Fruit fly (Drosophila melanogaster) whole organism, embryonic: Measurements from ENCODE around the gene Rrp46.

Experiments
- Awh ChIP-seq: fragments of 200-800 bp; sonication (Bioruptor generic); IDR thresholded peaks from 2 replicates; pipeline ENCODE4, ENCODE4 v1.3.6; 2022; ENCODE audit warnings: missing biosample characterization, missing genetic modification characterization
- Bdp1 ChIP-seq: fragments of 200-800 bp; sonication (Bioruptor generic); optimal IDR thresholded peaks from 3 replicates; lab custom pipeline; 2016; ENCODE audit warnings: missing biosample characterization, missing genetic modification characterization
- CG10274 ChIP-seq: fragments of 200-800 bp; sonication (Bioruptor generic); optimal IDR thresholded peaks from 3 replicates; lab custom pipeline; 2017; ENCODE audit warnings: missing biosample characterization, mild to moderate bottlenecking, missing genetic modification characterization
- CG10979 ChIP-seq: fragments of 200-800 bp; sonication (Bioruptor generic); optimal IDR thresholded peaks from 2 replicates; lab custom pipeline; 2018; ENCODE audit warnings: missing biosample characterization, mild to moderate bottlenecking, missing genetic modification characterization, moderate library complexity
- CG12155 ChIP-seq: fragments of 200-800 bp; sonication (Bioruptor generic); optimal IDR thresholded peaks from 3 replicates; lab custom pipeline; 2016; ENCODE audit warnings: missing biosample characterization, missing genetic modification characterization
- CG13296 ChIP-seq: fragments of 200-800 bp; sonication (Bioruptor generic); optimal IDR thresholded peaks from 3 replicates; lab custom pipeline; 2018; ENCODE audit warnings: missing biosample characterization, mild to moderate bottlenecking, missing genetic modification characterization
- CG13775 ChIP-seq: fragments of 200-800 bp; sonication (Bioruptor generic); optimal IDR thresholded peaks from 3 replicates; lab custom pipeline; 2017; ENCODE audit warnings: missing biosample characterization, mild to moderate bottlenecking, missing genetic modification characterization
- CG2678 ChIP-seq: fragments of 200-800 bp; sonication (Bioruptor generic); optimal IDR thresholded peaks from 3 replicates; lab custom pipeline; 2019; ENCODE audit warnings: missing biosample characterization, mild to moderate bottlenecking, missing genetic modification characterization, moderate library complexity
- CG2875 ChIP-seq: fragments of 200-800 bp; sonication (Bioruptor generic); optimal IDR thresholded peaks from 2 replicates; lab custom pipeline; 2017; ENCODE audit warnings: missing biosample characterization, mild to moderate bottlenecking, missing genetic modification characterization, missing genetic modification reagents
- CG31388 ChIP-seq: fragments of 200-800 bp; sonication (Bioruptor generic); optimal IDR thresholded peaks from 2 replicates; lab custom pipeline; 2016; ENCODE audit warnings: missing biosample characterization, missing genetic modification characterization
- CG31441 ChIP-seq: fragments of 200-800 bp; sonication (Bioruptor generic); IDR thresholded peaks from 2 replicates; pipeline ENCODE4 v1.3.6; 2022; ENCODE audit warnings: missing biosample characterization, missing genetic modification characterization
- CG3281 ChIP-seq: fragments of 200-800 bp; sonication (Bioruptor generic); optimal IDR thresholded peaks from 3 replicates; lab custom pipeline; 2017; ENCODE audit warnings: missing biosample characterization, mild to moderate bottlenecking, missing genetic modification characterization
- CG42726 ChIP-seq: fragments of 200-800 bp; sonication (Bioruptor generic); IDR thresholded peaks from 2 replicates; pipeline ENCODE4 v1.3.6; 2022; ENCODE audit warnings: missing biosample characterization, missing genetic modification characterization; ENCODE audit not compliant: partially characterized antibody
- CG5180 ChIP-seq: fragments of 200-800 bp; sonication (Bioruptor generic); optimal IDR thresholded peaks from 3 replicates; lab custom pipeline; 2017; ENCODE audit warnings: missing biosample characterization, missing genetic modification characterization, mild to moderate bottlenecking, moderate library complexity, missing genetic modification reagents
- CG5953 ChIP-seq: fragments of 200-800 bp; sonication (Bioruptor generic); IDR thresholded peaks from 2 replicates; pipeline ENCODE4 v1.3.6; 2022; ENCODE audit warnings: missing biosample characterization, missing genetic modification characterization
- CG6854 ChIP-seq: fragments of 200-800 bp; sonication (Bioruptor generic); optimal IDR thresholded peaks from 3 replicates; lab custom pipeline; 2017; ENCODE audit warnings: missing biosample characterization, mild to moderate bottlenecking, missing genetic modification characterization
- CG7839 ChIP-seq: fragments of 200-800 bp; sonication (Bioruptor generic); optimal IDR thresholded peaks from 3 replicates; lab custom pipeline; 2018; ENCODE audit warnings: missing biosample characterization, mild to moderate bottlenecking, missing genetic modification characterization, moderate library complexity
- CG9727 ChIP-seq: fragments of 200-800 bp; sonication (Bioruptor generic); optimal IDR thresholded peaks from 3 replicates; lab custom pipeline; 2017; ENCODE audit warnings: missing biosample characterization, mild to moderate bottlenecking, missing genetic modification characterization
- CHES-1-like ChIP-seq: fragments of 200-800 bp; sonication (Bioruptor generic); optimal IDR thresholded peaks from 2 replicates; lab custom pipeline; 2016; ENCODE audit warnings: missing biosample characterization, missing genetic modification characterization
- Hmr ChIP-seq: fragments of 200-800 bp; sonication (Bioruptor generic); optimal IDR thresholded peaks from 3 replicates; lab custom pipeline; 2017; ENCODE audit warnings: mild to moderate bottlenecking, missing biosample characterization, missing genetic modification reagents, missing genetic modification characterization
- Hr39 ChIP-seq: fragments of >200 bp; optimal IDR thresholded peaks from 2 replicates; lab custom pipeline; 2017
- Hsf ChIP-seq: fragments of 200-800 bp; sonication (Bioruptor generic); optimal IDR thresholded peaks from 3 replicates; lab custom pipeline; 2016; ENCODE audit warnings: missing biosample characterization, missing genetic modification characterization
- Lhr ChIP-seq: fragments of 200-800 bp; sonication (Bioruptor generic); optimal IDR thresholded peaks from 3 replicates; lab custom pipeline; 2017; ENCODE audit warnings: mild to moderate bottlenecking, missing biosample characterization, missing genetic modification reagents, missing genetic modification characterization
- Mad ChIP-seq: fragments of 200-800 bp; sonication (Bioruptor generic); optimal IDR thresholded peaks from 2 replicates; lab custom pipeline; 2016; ENCODE audit warnings: missing biosample characterization, missing genetic modification characterization
- Med ChIP-seq: fragments of 200-800 bp; sonication (Bioruptor generic); peaks from one replicate; lab custom pipeline; 2016; ENCODE audit warnings: missing biosample characterization, missing genetic modification characterization, mild to moderate bottlenecking, inconsistent platforms, moderate library complexity
- Neu2 ChIP-seq: fragments of 200-800 bp; sonication (Bioruptor generic); optimal IDR thresholded peaks from 3 replicates; lab custom pipeline; 2016; ENCODE audit warnings: missing biosample characterization, missing genetic modification characterization, borderline replicate concordance
- NfI ChIP-seq: fragments of 200-800 bp; sonication (Bioruptor generic); optimal IDR thresholded peaks from 3 replicates; lab custom pipeline; 2018; ENCODE audit warnings: missing biosample characterization, mild to moderate bottlenecking, missing genetic modification characterization, moderate library complexity
- Rx ChIP-seq: fragments of 200-800 bp; sonication (Bioruptor generic); IDR thresholded peaks from 2 replicates; pipeline ENCODE4 v1.3.6; 2022; ENCODE audit warnings: missing biosample characterization, missing genetic modification characterization
- Scr ChIP-seq: fragments of 200-800 bp; sonication (Bioruptor generic); IDR thresholded peaks from 2 replicates; pipeline ENCODE4 v1.3.6; 2022; ENCODE audit warnings: missing biosample characterization, missing genetic modification characterization; ENCODE audit not compliant: partially characterized antibody
- Side ChIP-seq: fragments of 200-800 bp; sonication (Bioruptor generic); optimal IDR thresholded peaks from 2 replicates; lab custom pipeline; 2016; ENCODE audit warnings: missing biosample characterization, missing genetic modification characterization
- Six4 ChIP-seq: fragments of 200-800 bp; sonication (Bioruptor generic); optimal IDR thresholded peaks from 2 replicates; lab custom pipeline; 2016; ENCODE audit warnings: missing biosample characterization, missing genetic modification characterization
- Sry-δ ChIP-seq: fragments of 200-800 bp; sonication (Bioruptor generic); optimal IDR thresholded peaks from 2 replicates; lab custom pipeline; 2016; ENCODE audit warnings: missing biosample characterization, missing genetic modification characterization
- abd-A ChIP-seq: fragments of 200-800 bp; sonication (Bioruptor generic); optimal IDR thresholded peaks from 3 replicates; lab custom pipeline; 2019; ENCODE audit warnings: missing biosample characterization, mild to moderate bottlenecking, missing genetic modification characterization, moderate library complexity
- ase ChIP-seq: fragments of 200-800 bp; sonication (Bioruptor generic); IDR thresholded peaks from 3 replicates; pipeline ENCODE4 v1.3.6; 2022; ENCODE audit warnings: missing biosample characterization, missing genetic modification characterization
- br ChIP-seq: fragments of >200 bp; optimal IDR thresholded peaks from 2 replicates; lab custom pipeline; 2017
- chif ChIP-seq, 2 experiments: fragments of 200-800 bp; sonication (Bioruptor generic); optimal IDR thresholded peaks; 3 replicates each; lab custom pipeline; 2016; ENCODE audit warnings: missing biosample characterization in 2 of 2, missing genetic modification characterization in 2 of 2
- gcm2 ChIP-seq: fragments of 200-800 bp; sonication (Bioruptor generic); optimal IDR thresholded peaks from 2 replicates; lab custom pipeline; 2016; ENCODE audit warnings: missing biosample characterization, missing genetic modification characterization
- gro ChIP-seq: fragments of 200-800 bp; sonication (Bioruptor generic); optimal IDR thresholded peaks from 2 replicates; lab custom pipeline; 2016; ENCODE audit warnings: missing biosample characterization, missing genetic modification characterization
- gsb ChIP-seq: fragments of 200-800 bp; sonication (Bioruptor generic); IDR thresholded peaks from 2 replicates; pipeline ENCODE4 v1.3.6; 2022; ENCODE audit warnings: missing biosample characterization, missing genetic modification characterization
- hb ChIP-seq: fragments of 200-800 bp; sonication (Bioruptor generic); IDR thresholded peaks from 3 replicates; pipeline ENCODE4 v1.3.6; 2022; ENCODE audit warnings: missing biosample characterization, missing genetic modification characterization; ENCODE audit not compliant: partially characterized antibody
- luna ChIP-seq: fragments of 200-800 bp; sonication (Bioruptor generic); optimal IDR thresholded peaks from 2 replicates; lab custom pipeline; 2016; ENCODE audit warnings: missing biosample characterization, missing genetic modification characterization
- nerfin-1 ChIP-seq: fragments of 200-800 bp; sonication (Bioruptor generic); optimal IDR thresholded peaks from 3 replicates; lab custom pipeline; 2019; ENCODE audit warnings: missing biosample characterization, mild to moderate bottlenecking, missing genetic modification characterization, moderate library complexity
- nmo ChIP-seq: fragments of 200-800 bp; sonication (Bioruptor generic); optimal IDR thresholded peaks from 2 replicates; lab custom pipeline; 2018; ENCODE audit warnings: missing biosample characterization, mild to moderate bottlenecking, missing genetic modification characterization, moderate library complexity
- slbo ChIP-seq: fragments of 200-800 bp; sonication (Bioruptor generic); IDR thresholded peaks from 2 replicates; pipeline ENCODE4 v1.3.6; 2022; ENCODE audit warnings: missing biosample characterization, missing genetic modification characterization
- sna ChIP-seq: fragments of 200-800 bp; sonication (Bioruptor generic); IDR thresholded peaks from 2 replicates; pipeline ENCODE4 v1.3.6; 2022; ENCODE audit warnings: missing biosample characterization, missing genetic modification characterization; ENCODE audit not compliant: partially characterized antibody
- sqz ChIP-seq: fragments of 200-800 bp; sonication (Bioruptor generic); optimal IDR thresholded peaks from 3 replicates; lab custom pipeline; 2018; ENCODE audit warnings: missing biosample characterization, mild to moderate bottlenecking, missing genetic modification characterization
- sr ChIP-seq: fragments of 200-800 bp; sonication (Bioruptor generic); IDR thresholded peaks from 3 replicates; pipeline ENCODE4 v1.3.6; 2022; ENCODE audit warnings: missing biosample characterization, missing genetic modification characterization
- tgo ChIP-seq: fragments of 200-800 bp; sonication (Bioruptor generic); IDR thresholded peaks from 3 replicates; pipeline ENCODE4 v1.3.6; 2022; ENCODE audit warnings: missing biosample characterization, missing genetic modification characterization
- twi ChIP-seq: fragments of 200-800 bp; optimal IDR thresholded peaks from 2 replicates; lab custom pipeline; 2019; ENCODE audit warnings: missing biosample characterization, mild to moderate bottlenecking, missing genetic modification characterization, moderate library complexity
- unc-4 ChIP-seq: fragments of 200-800 bp; sonication (Bioruptor generic); IDR thresholded peaks from 2 replicates; pipeline ENCODE4 v1.3.6; 2022; ENCODE audit warnings: missing biosample characterization, missing genetic modification characterization; ENCODE audit not compliant: partially characterized antibody
- wek ChIP-seq: fragments of 200-800 bp; sonication (Bioruptor generic); optimal IDR thresholded peaks from 3 replicates; lab custom pipeline; 2018; ENCODE audit warnings: missing biosample characterization, mild to moderate bottlenecking, missing genetic modification characterization, moderate library complexity
- zfh2 ChIP-seq: fragments of 200-800 bp; sonication (Bioruptor generic); optimal IDR thresholded peaks from 2 replicates; lab custom pipeline; 2016; ENCODE audit warnings: missing biosample characterization, missing genetic modification characterization

The Rrp46 gene

DNA sequence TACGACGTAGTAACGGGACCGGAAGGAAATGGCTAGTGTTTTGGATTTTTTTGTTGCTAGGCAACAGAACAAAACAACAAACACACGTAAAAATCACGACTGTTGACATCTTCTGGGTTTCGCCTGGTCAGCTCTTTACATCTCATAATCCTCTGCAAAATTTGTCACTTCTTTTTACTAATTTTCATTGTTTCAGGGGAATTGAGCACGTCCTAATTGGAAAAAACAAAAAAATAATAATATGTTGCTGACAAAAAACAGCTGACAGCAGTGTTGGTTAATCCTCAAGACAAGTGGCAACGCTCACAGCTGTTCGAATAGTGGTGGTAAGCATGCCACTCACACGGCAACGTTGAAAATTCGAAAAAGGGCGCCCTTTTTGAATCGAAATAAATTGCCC is 35.3 kb upstream of the Rrp46 start, which contains the start of gene Rfx (continued):
- TF ChIP-seq chif (GFP tag; optimal IDR thresholded peaks at IDR 0.05; lab: Kevin White, UChicago) (no peak), tgo (GFP tag; lab: Robert Waterston, UW) (no peak), Side (GFP tag; lab: Kevin White, UChicago) (peak; percentile 37), sr (GFP tag; lab: Robert Waterston, UW) (no peak), gcm2 (no peak), Hsf (GFP tag; lab: Kevin White, UChicago) (peak; percentile 35), Scr (GFP tag; lab: Robert Waterston, UW) (no peak), wek (GFP tag; lab: Kevin White, UChicago) (peak; percentile 11), Lhr (GFP tag; lab: Kevin White, UChicago) (peak; percentile 50), gsb (GFP tag; lab: Robert Waterston, UW) (no peak), hb (GFP tag; lab: Robert Waterston, UW) (no peak), CG10274 (GFP tag; lab: Kevin White, UChicago) (no peak), Mad (GFP tag; lab: Kevin White, UChicago) (no peak), gro (peak; percentile 44), Med (GFP tag; lab: Kevin White, UChicago) (peak; percentile 81), slbo (GFP tag; lab: Robert Waterston, UW) (no peak), CG12155 (no peak), sna (GFP tag; lab: Robert Waterston, UW) (no peak), ase (GFP tag; lab: Robert Waterston, UW) (no peak), CG3281 (GFP tag; lab: Kevin White, UChicago) (peak; percentile 33), CG42726 (GFP tag; lab: Robert Waterston, UW) (no peak), unc-4 (no peak), Sry-δ (GFP tag; lab: Kevin White, UChicago) (peak; percentile 65), CG7839 (no peak), nmo (GFP tag; lab: Kevin White, UChicago) (peak; percentile 40), br (lab: Kevin White, UChicago) (no peak), CG6854 (no peak), nerfin-1 (tag; lab: Kevin White, UChicago) (peak; percentile 22), Bdp1 (no peak), twi (tag; lab: Kevin White, UChicago) (peak; percentile 43), CG2875 (GFP tag; lab: Kevin White, UChicago) (no peak), CG9727 (peak; percentile 65), Hr39 (lab: Kevin White, UChicago) (no peak), CG2678 (tag; lab: Kevin White, UChicago) (peak; percentile 24), CG31388 (no peak), zfh2 (GFP tag; lab: Kevin White, UChicago) (peak; percentile 19), NfI (GFP tag; lab: Kevin White, UChicago) (peak; percentile 25), Awh (GFP tag; lab: Robert Waterston, UW) (no peak), CG5180 (GFP tag; lab: Kevin White, UChicago) (peak; percentile 9), CG5953 (GFP tag; lab: Robert Waterston, UW) (no peak), Hmr (GFP tag; lab: Kevin White, UChicago) (peak; percentile 70), Six4 (GFP tag; lab: Kevin White, UChicago) (no peak), luna (GFP tag; lab: Kevin White, UChicago) (no peak), CG13775 (GFP tag; lab: Kevin White, UChicago) (no peak), CHES-1-like (peak; percentile 24), Neu2 (GFP tag; lab: Kevin White, UChicago) (no peak), CG31441 (GFP tag; lab: Robert Waterston, UW) (no peak), CG13296 (no peak), Rx (GFP tag; lab: Robert Waterston, UW) (no peak), sqz (peak; percentile 72), CG10979 (tag; lab: Kevin White, UChicago) (peak; percentile 15), abd-A (tag; lab: Kevin White, UChicago) (no peak)
